Worm (Caenorhabditis elegans) whole organism, young adult: ENCODE results near the gene ndub-2.

ENCODE experiments used
- dpl-1 ChIP-seq: fragments of 150-350 bp; optimal IDR thresholded peaks from 2 replicates; lab custom pipeline; 2014; ENCODE audit warnings: missing biosample characterization, missing genetic modification reagents, missing genetic modification characterization
- egl-44 ChIP-seq: fragments of 200-800 bp; sonication (Bioruptor generic); IDR thresholded peaks from 2 replicates; pipeline ENCODE4 v1.3.6; 2022; ENCODE audit warnings: missing genetic modification reagents, missing genetic modification characterization, missing compliant biosample characterization
- madf-8 ChIP-seq: fragments of 200-800 bp; sonication (Bioruptor generic); conservative IDR thresholded peaks from 2 replicates; pipeline ENCODE4 v1.3.6; 2022; ENCODE audit warnings: missing genetic modification reagents, missing genetic modification characterization, missing compliant biosample characterization
- nhr-179 ChIP-seq: sonication (generic microtip); optimal IDR thresholded peaks from 2 replicates; lab custom pipeline; 2016; ENCODE audit warnings: mild to moderate bottlenecking, missing genetic modification characterization, missing compliant biosample characterization
- nhr-27 ChIP-seq: fragments of 200-800 bp; sonication (Bioruptor generic); optimal IDR thresholded peaks from 2 replicates; lab custom pipeline; 2018; ENCODE audit warnings: mild to moderate bottlenecking, missing genetic modification characterization, moderate library complexity, missing compliant biosample characterization
- pbrm-1 ChIP-seq: fragments of 200-800 bp; sonication (Bioruptor generic); IDR thresholded peaks from 2 replicates; pipeline ENCODE4 v1.3.6; 2022; ENCODE audit warnings: missing genetic modification reagents, missing genetic modification characterization, missing compliant biosample characterization
- sea-2 ChIP-seq: fragments of 200-800 bp; sonication (Bioruptor generic); IDR thresholded peaks from 2 replicates; pipeline ENCODE4 v1.3.6; 2022; ENCODE audit warnings: missing genetic modification characterization, missing compliant biosample characterization
- snpc-3.4 ChIP-seq: sonication (generic microtip); optimal IDR thresholded peaks from 2 replicates; lab custom pipeline; 2017; ENCODE audit warnings: missing genetic modification characterization, mild to moderate bottlenecking, missing compliant biosample characterization, antibody characterized with exemption, moderate library complexity, missing genotype, missing genetic modification reagents
- sptf-2 ChIP-seq: fragments of 200-800 bp; sonication (Bioruptor generic); optimal IDR thresholded peaks from 2 replicates; lab custom pipeline; 2018; ENCODE audit warnings: mild to moderate bottlenecking, missing genetic modification characterization, missing compliant biosample characterization
- unc-130 ChIP-seq: sonication (generic microtip); optimal IDR thresholded peaks from 2 replicates; lab custom pipeline; 2016; ENCODE audit warnings: missing genetic modification reagents, missing genetic modification characterization, missing compliant biosample characterization
- ztf-26 ChIP-seq: sonication (generic microtip); optimal IDR thresholded peaks from 2 replicates; lab custom pipeline; 2017; ENCODE audit warnings: missing genetic modification characterization, missing compliant biosample characterization

ce11 chrII:8982683-8983082, 13.5 kb upstream of the ndub-2 start, which contains the start of gene C18E9.7:
- no peak for TF ChIP-seq ztf-26
- no peak for TF ChIP-seq nhr-179 (tag; lab: Kevin White, UChicago)
- TF ChIP-seq unc-130: no peak
- TF ChIP-seq madf-8 (GFP tag; lab: Robert Waterston, UW): no peak
- no peak for TF ChIP-seq egl-44 (GFP tag; lab: Robert Waterston, UW)
- no peak for TF ChIP-seq dpl-1 (GFP tag; lab: Kevin White, UChicago)
- TF ChIP-seq pbrm-1 (GFP tag; lab: Robert Waterston, UW): no peak
- TF ChIP-seq sea-2 (GFP tag; lab: Robert Waterston, UW): no peak
- no peak for TF ChIP-seq sptf-2
- TF ChIP-seq nhr-27: no peak
- TF ChIP-seq snpc-3.4: no peak
